Worm (Caenorhabditis elegans): Measurements from ENCODE around the gene T28C6.8.

ce11 chrIV:8821147-8821546, 9.4 kb downstream of the T28C6.8 start, which contains the start of gene T28C6.5:
- TF ChIP-seq aly-1 (tag; optimal IDR thresholded peaks at IDR 0.05): no peak
- TF ChIP-seq ama-1 (optimal IDR thresholded peaks at IDR 0.05): no peak
- TF ChIP-seq ets-7 (tag; optimal IDR thresholded peaks at IDR 0.05): no peak
- TF ChIP-seq tbx-11 (GFP tag; IDR thresholded peaks at IDR 0.05): no peak
- TF ChIP-seq hmbx-1 (tag; optimal IDR thresholded peaks at IDR 0.05): no peak
- TF ChIP-seq tra-4 (tag; optimal IDR thresholded peaks at IDR 0.05): no peak
